Fruit fly (Drosophila melanogaster): ENCODE results near the gene side-IV.

- TF ChIP-seq ovo (GFP tag; optimal IDR thresholded peaks at IDR 0.05) = no peak
- no peak for TF ChIP-seq Mnt (GFP tag; optimal IDR thresholded peaks at IDR 0.05)
- no peak for TF ChIP-seq CG7101 (tag; optimal IDR thresholded peaks at IDR 0.05)
- TF ChIP-seq CG1620 (GFP tag; optimal IDR thresholded peaks at IDR 0.05) = no peak
- no peak for TF ChIP-seq CG5204 (GFP tag; optimal IDR thresholded peaks at IDR 0.05)
- TF ChIP-seq kay (GFP tag; ENCODE audit: borderline replicate concordance) = no peak
- TF ChIP-seq CG14711 (tag; optimal IDR thresholded peaks at IDR 0.05) = no peak
- no peak for TF ChIP-seq bab1 (GFP tag; optimal IDR thresholded peaks at IDR 0.05)
- TF ChIP-seq Clk (GFP tag; optimal IDR thresholded peaks at IDR 0.05) = no peak
- TF ChIP-seq toe (GFP tag; optimal IDR thresholded peaks at IDR 0.05) = no peak
- no peak for TF ChIP-seq CG12768 (GFP tag; optimal IDR thresholded peaks at IDR 0.05)
- no peak for TF ChIP-seq Crg-1 (GFP tag; optimal IDR thresholded peaks at IDR 0.05)
Observed at dm6 chr3R:13422178-13422577, 28.2 kb upstream of the side-IV start.

All from whole organism, adult.